Fruit fly (Drosophila melanogaster) whole organism, embryonic: ENCODE results near the gene Slimp.

ENCODE experiments used
- Abd-B ChIP-seq: fragments of 200-800 bp; sonication (Bioruptor generic); optimal IDR thresholded peaks from 2 replicates; lab custom pipeline; 2018; ENCODE audit warnings: missing biosample characterization, mild to moderate bottlenecking, missing genetic modification characterization, moderate library complexity
- Asciz ChIP-seq: fragments of 200-800 bp; sonication (Bioruptor generic); optimal IDR thresholded peaks from 2 replicates; lab custom pipeline; 2017; ENCODE audit warnings: missing biosample characterization, mild to moderate bottlenecking, missing genetic modification characterization, missing genetic modification reagents
- Bdp1 ChIP-seq: fragments of 200-800 bp; sonication (Bioruptor generic); optimal IDR thresholded peaks from 3 replicates; lab custom pipeline; 2016; ENCODE audit warnings: missing biosample characterization, missing genetic modification characterization
- Bgb ChIP-seq: fragments of 200-800 bp; sonication (Bioruptor generic); IDR thresholded peaks from 2 replicates; pipeline ENCODE4 v1.3.6; 2022; ENCODE audit warnings: missing biosample characterization, missing genetic modification characterization; ENCODE audit not compliant: partially characterized antibody
- BtbVII ChIP-seq: fragments of 200-800 bp; sonication (Bioruptor generic); optimal IDR thresholded peaks from 3 replicates; lab custom pipeline; 2017; ENCODE audit warnings: missing biosample characterization, mild to moderate bottlenecking, missing genetic modification characterization
- CG10462 ChIP-seq: fragments of 200-800 bp; sonication (Bioruptor generic); optimal IDR thresholded peaks from 2 replicates; lab custom pipeline; 2016; ENCODE audit warnings: missing biosample characterization, missing genetic modification characterization
- CG12071 ChIP-seq: fragments of 200-800 bp; sonication (Bioruptor generic); optimal IDR thresholded peaks from 3 replicates; lab custom pipeline; 2018; ENCODE audit warnings: missing biosample characterization, mild to moderate bottlenecking, missing genetic modification characterization
- CG14441 ChIP-seq: fragments of 200-800 bp; sonication (Bioruptor generic); IDR thresholded peaks from 2 replicates; pipeline ENCODE4 v1.3.6; 2022; ENCODE audit warnings: missing biosample characterization, missing genetic modification characterization
- CG1792 ChIP-seq: fragments of 200-800 bp; sonication (Bioruptor generic); optimal IDR thresholded peaks from 2 replicates; lab custom pipeline; 2016; ENCODE audit warnings: missing biosample characterization, missing genetic modification characterization
- CG18011 ChIP-seq: fragments of 200-800 bp; sonication (Bioruptor generic); optimal IDR thresholded peaks from 2 replicates; lab custom pipeline; 2017; ENCODE audit warnings: missing biosample characterization, missing genetic modification characterization, mild to moderate bottlenecking, moderate library complexity, missing genotype
- CG18262 ChIP-seq: fragments of 200-800 bp; optimal IDR thresholded peaks from 3 replicates; lab custom pipeline; 2019; ENCODE audit warnings: missing biosample characterization, mild to moderate bottlenecking, missing genetic modification characterization, moderate library complexity
- CG43689 ChIP-seq: fragments of 200-800 bp; sonication (Bioruptor generic); IDR thresholded peaks from 2 replicates; pipeline ENCODE4 v1.3.6; 2022; ENCODE audit warnings: missing biosample characterization, missing genetic modification characterization
- CG5180 ChIP-seq: fragments of 200-800 bp; sonication (Bioruptor generic); optimal IDR thresholded peaks from 3 replicates; lab custom pipeline; 2017; ENCODE audit warnings: missing biosample characterization, missing genetic modification characterization, mild to moderate bottlenecking, moderate library complexity, missing genetic modification reagents
- CG6791 ChIP-seq: fragments of 200-800 bp; sonication (Bioruptor generic); IDR thresholded peaks from 3 replicates; pipeline ENCODE4 v1.3.6; 2022; ENCODE audit warnings: missing biosample characterization, missing genetic modification characterization; ENCODE audit not compliant: partially characterized antibody
- CG7271 ChIP-seq: fragments of 200-800 bp; sonication (Bioruptor generic); optimal IDR thresholded peaks from 2 replicates; lab custom pipeline; 2018; ENCODE audit warnings: missing biosample characterization, mild to moderate bottlenecking, missing genetic modification characterization, moderate library complexity
- CG8281 ChIP-seq: fragments of 200-800 bp; sonication (Bioruptor generic); optimal IDR thresholded peaks from 2 replicates; lab custom pipeline; 2018; ENCODE audit warnings: missing biosample characterization, mild to moderate bottlenecking, missing genetic modification characterization, moderate library complexity
- CG8388 ChIP-seq: fragments of 200-800 bp; sonication (Bioruptor generic); optimal IDR thresholded peaks from 2 replicates; lab custom pipeline; 2019; ENCODE audit warnings: missing biosample characterization, mild to moderate bottlenecking, missing genetic modification characterization, moderate library complexity
- CG9609 ChIP-seq: fragments of 200-800 bp; sonication (Bioruptor generic); optimal IDR thresholded peaks from 3 replicates; lab custom pipeline; 2016; ENCODE audit warnings: missing biosample characterization, missing genetic modification characterization
- CG9817 ChIP-seq: fragments of 200-800 bp; sonication (Bioruptor generic); optimal IDR thresholded peaks from 2 replicates; lab custom pipeline; 2018; ENCODE audit warnings: missing biosample characterization, mild to moderate bottlenecking, missing genetic modification characterization, moderate library complexity
- CG9876 ChIP-seq: fragments of 200-800 bp; sonication (Bioruptor generic); optimal IDR thresholded peaks from 2 replicates; lab custom pipeline; 2016; ENCODE audit warnings: missing biosample characterization, missing genetic modification characterization
- CG9932 ChIP-seq: fragments of 200-800 bp; sonication (Bioruptor generic); IDR thresholded peaks from 2 replicates; pipeline ENCODE4 v1.3.6; 2022; ENCODE audit warnings: missing biosample characterization, missing genetic modification characterization
- Dip3 ChIP-seq: fragments of 200-800 bp; sonication (Bioruptor generic); optimal IDR thresholded peaks from 3 replicates; lab custom pipeline; 2016; ENCODE audit warnings: missing biosample characterization, missing genetic modification characterization
- Doc2 ChIP-seq: fragments of 200-800 bp; sonication (Bioruptor generic); IDR thresholded peaks from 2 replicates; pipeline ENCODE4 v1.3.6; 2022; ENCODE audit warnings: missing biosample characterization, missing genetic modification characterization
- Doc3 ChIP-seq: fragments of 200-800 bp; sonication (Bioruptor generic); IDR thresholded peaks from 3 replicates; pipeline ENCODE4 v1.3.6; 2022; ENCODE audit warnings: missing biosample characterization, missing genetic modification characterization; ENCODE audit not compliant: partially characterized antibody
- Drgx ChIP-seq: fragments of 200-800 bp; sonication (Bioruptor generic); IDR thresholded peaks from 2 replicates; pipeline ENCODE4 v1.3.6; 2022; ENCODE audit warnings: missing biosample characterization, missing genetic modification characterization
- Fer1 ChIP-seq: fragments of 200-800 bp; sonication (Bioruptor generic); optimal IDR thresholded peaks from 2 replicates; lab custom pipeline; 2017; ENCODE audit warnings: missing biosample characterization, mild to moderate bottlenecking, missing genetic modification characterization
- Fer2 ChIP-seq: fragments of 200-800 bp; sonication (Bioruptor generic); optimal IDR thresholded peaks from 2 replicates; lab custom pipeline; 2018; ENCODE audit warnings: missing biosample characterization, mild to moderate bottlenecking, missing genetic modification characterization, moderate library complexity
- Gsc ChIP-seq: fragments of 200-800 bp; sonication (Bioruptor generic); IDR thresholded peaks from 2 replicates; pipeline ENCODE4 v1.3.6; 2022; ENCODE audit warnings: missing biosample characterization, missing genetic modification characterization
- HLH4C ChIP-seq: fragments of 200-800 bp; sonication (Bioruptor generic); IDR thresholded peaks from 3 replicates; pipeline ENCODE4 v1.3.6; 2022; ENCODE audit warnings: missing biosample characterization, missing genetic modification characterization; ENCODE audit not compliant: partially characterized antibody
- Hr39 ChIP-seq: fragments of >200 bp; optimal IDR thresholded peaks from 2 replicates; lab custom pipeline; 2017
- Mes4 ChIP-seq: fragments of 200-800 bp; sonication (Bioruptor generic); optimal IDR thresholded peaks from 2 replicates; lab custom pipeline; 2016; ENCODE audit warnings: missing biosample characterization, missing genetic modification characterization
- PHDP ChIP-seq: fragments of 200-800 bp; sonication (Bioruptor generic); optimal IDR thresholded peaks from 3 replicates; lab custom pipeline; 2018; ENCODE audit warnings: missing biosample characterization, mild to moderate bottlenecking, missing genetic modification characterization, moderate library complexity
- al ChIP-seq: fragments of 200-800 bp; sonication (Bioruptor generic); IDR thresholded peaks from 2 replicates; pipeline ENCODE4 v1.3.6; 2022; ENCODE audit warnings: missing biosample characterization, missing genetic modification characterization
- bigmax ChIP-seq: fragments of 200-800 bp; sonication (Bioruptor generic); optimal IDR thresholded peaks from 2 replicates; lab custom pipeline; 2018; ENCODE audit warnings: missing biosample characterization, mild to moderate bottlenecking, missing genetic modification characterization
- chif ChIP-seq, 2 experiments: fragments of 200-800 bp; sonication (Bioruptor generic); optimal IDR thresholded peaks; 3 replicates each; lab custom pipeline; 2016; ENCODE audit warnings: missing biosample characterization in 2 of 2, missing genetic modification characterization in 2 of 2
- chn ChIP-seq: fragments of 200-800 bp; sonication (Bioruptor generic); optimal IDR thresholded peaks from 2 replicates; lab custom pipeline; 2016; ENCODE audit warnings: missing biosample characterization, missing genetic modification characterization
- crp ChIP-seq, 2 experiments: fragments of 200-800 bp; sonication (Bioruptor generic); optimal IDR thresholded peaks; 2 replicates in 1 of 2; 3 replicates in 1 of 2; lab custom pipeline; 2017; ENCODE audit warnings: missing biosample characterization in 2 of 2, missing genetic modification characterization in 2 of 2, mild to moderate bottlenecking in 1 of 2, moderate library complexity in 1 of 2
- eve ChIP-seq, 2 experiments: fragments of >200 bp; optimal IDR thresholded peaks; 2 replicates each; lab custom pipeline; 2017; ENCODE audit warnings: missing biosample characterization in 2 of 2, missing genetic modification characterization in 2 of 2
- fd64A ChIP-seq: fragments of 200-800 bp; sonication (Bioruptor generic); optimal IDR thresholded peaks from 3 replicates; lab custom pipeline; 2018; ENCODE audit warnings: missing biosample characterization, mild to moderate bottlenecking, missing genetic modification characterization
- gcm2 ChIP-seq: fragments of 200-800 bp; sonication (Bioruptor generic); optimal IDR thresholded peaks from 2 replicates; lab custom pipeline; 2016; ENCODE audit warnings: missing biosample characterization, missing genetic modification characterization
- gt ChIP-seq: fragments of 200-800 bp; sonication (Bioruptor generic); IDR thresholded peaks from 2 replicates; pipeline ENCODE4 v1.3.6; 2022; ENCODE audit warnings: missing biosample characterization, missing genetic modification characterization
- kni ChIP-seq: fragments of 200-800 bp; sonication (Bioruptor generic); optimal IDR thresholded peaks from 3 replicates; lab custom pipeline; 2017; ENCODE audit warnings: mild to moderate bottlenecking, missing biosample characterization, missing genetic modification reagents, missing genetic modification characterization
- lilli ChIP-seq: fragments of 200-800 bp; sonication (Bioruptor generic); optimal IDR thresholded peaks from 3 replicates; lab custom pipeline; 2016; ENCODE audit warnings: missing biosample characterization, missing genetic modification characterization
- lola ChIP-seq, 3 experiments: fragments of >200 bp in 2 of 3; fragments of 200-800 bp in 1 of 3; sonication (Bioruptor generic) in 1 of 3; optimal IDR thresholded peaks; 2 replicates each; lab custom pipeline; 2017 to 2019; ENCODE audit warnings: missing biosample characterization in 3 of 3, missing genetic modification characterization in 3 of 3, mild to moderate bottlenecking in 1 of 3, moderate library complexity in 1 of 3
- mam ChIP-seq: fragments of 200-800 bp; sonication (Bioruptor generic); optimal IDR thresholded peaks from 3 replicates; lab custom pipeline; 2016; ENCODE audit warnings: missing biosample characterization, missing genetic modification characterization
- mirr ChIP-seq: fragments of 200-800 bp; sonication (Bioruptor generic); optimal IDR thresholded peaks from 3 replicates; lab custom pipeline; 2018; ENCODE audit warnings: missing biosample characterization, mild to moderate bottlenecking, missing genetic modification characterization
- nerfin-1 ChIP-seq: fragments of 200-800 bp; sonication (Bioruptor generic); optimal IDR thresholded peaks from 3 replicates; lab custom pipeline; 2019; ENCODE audit warnings: missing biosample characterization, mild to moderate bottlenecking, missing genetic modification characterization, moderate library complexity
- psq ChIP-seq: fragments of 200-800 bp; sonication (Bioruptor generic); optimal IDR thresholded peaks from 2 replicates; lab custom pipeline; 2017; ENCODE audit warnings: missing biosample characterization, missing genetic modification characterization
- rib ChIP-seq: fragments of 200-800 bp; sonication (Bioruptor generic); IDR thresholded peaks from 2 replicates; pipeline ENCODE4 v1.3.6; 2022; ENCODE audit warnings: missing biosample characterization, missing genetic modification characterization
- sisA ChIP-seq: fragments of 200-800 bp; sonication (Bioruptor generic); IDR thresholded peaks from 2 replicates; pipeline ENCODE4 v1.3.6; 2022; ENCODE audit warnings: missing biosample characterization, missing genetic modification characterization
- vfl ChIP-seq: fragments of 200-800 bp; sonication (Bioruptor generic); optimal IDR thresholded peaks from 2 replicates; lab custom pipeline; 2016; ENCODE audit warnings: missing biosample characterization, missing genetic modification characterization

Gene Slimp

DNA sequence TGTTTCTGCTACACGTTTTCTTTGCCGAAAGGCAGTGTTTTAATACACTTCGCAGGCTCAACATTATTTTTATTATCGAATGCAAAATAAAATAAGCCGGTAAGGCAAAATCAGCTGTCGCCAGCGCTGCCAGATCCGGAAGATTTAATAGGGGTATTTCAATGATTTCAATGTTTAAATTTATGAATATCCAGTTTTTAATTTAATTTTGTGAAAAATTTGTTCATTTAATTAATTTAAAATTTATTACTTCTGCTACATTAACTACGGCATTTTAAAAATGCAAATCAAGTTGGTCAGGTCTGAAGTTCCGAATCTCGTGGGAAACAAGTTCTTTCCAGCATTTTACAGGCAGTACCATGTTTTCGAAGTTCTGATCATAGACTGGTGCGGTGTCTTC lies at the start of gene Slimp:
TSS of gene Slimp (minus strand) at position 130 of the 400 bp plus-strand sequence.
- no peak for TF ChIP-seq Abd-B
- TF ChIP-seq Dip3: no peak
- peak; percentile 5 for TF ChIP-seq CG8388 (GFP tag; lab: Kevin White, UChicago)
- no peak for TF ChIP-seq mirr
- TF ChIP-seq Drgx: no peak
- TF ChIP-seq vfl (GFP tag; lab: Kevin White, UChicago): no peak
- no peak for TF ChIP-seq CG9609
- no peak for TF ChIP-seq CG7271 (tag; lab: Kevin White, UChicago)
- TF ChIP-seq al: no peak
- TF ChIP-seq gcm2 (GFP tag; lab: Kevin White, UChicago): no peak
- TF ChIP-seq Doc3 (GFP tag; lab: Robert Waterston, UW): no peak
- no peak for TF ChIP-seq CG43689 (GFP tag; lab: Robert Waterston, UW)
- no peak for TF ChIP-seq CG6791 (GFP tag; lab: Robert Waterston, UW)
- peak; percentile 14 for TF ChIP-seq CG9817 (tag; lab: Kevin White, UChicago)
- TF ChIP-seq bigmax (GFP tag; lab: Kevin White, UChicago): no peak
- no peak for TF ChIP-seq Mes4
- no peak for TF ChIP-seq CG9876 (GFP tag; lab: Kevin White, UChicago)
- TF ChIP-seq Doc2 (GFP tag; lab: Robert Waterston, UW): no peak
- no peak for TF ChIP-seq CG18011 (GFP tag; lab: Kevin White, UChicago)
- TF ChIP-seq Fer2: no peak
- TF ChIP-seq CG18262 (tag; lab: Kevin White, UChicago): peak; percentile 10
- no peak for TF ChIP-seq HLH4C (GFP tag; lab: Robert Waterston, UW)
- peak in 1 of 3 experiments; percentile 31 for TF ChIP-seq lola (GFP tag; optimal IDR thresholded peaks at IDR 0.05; lab: Kevin White, UChicago)
- TF ChIP-seq Asciz (GFP tag; lab: Kevin White, UChicago): no peak
- no peak for TF ChIP-seq Hr39 (lab: Kevin White, UChicago)
- TF ChIP-seq Fer1: peak; percentile 13
- TF ChIP-seq psq (GFP tag; lab: Kevin White, UChicago): no peak
- no peak for TF ChIP-seq eve (GFP tag; optimal IDR thresholded peaks at IDR 0.05; lab: Kevin White, UChicago)
- no peak for TF ChIP-seq rib (GFP tag; lab: Robert Waterston, UW)
- no peak for TF ChIP-seq CG1792 (GFP tag; lab: Kevin White, UChicago)
- no peak for TF ChIP-seq chif (GFP tag; optimal IDR thresholded peaks at IDR 0.05; lab: Kevin White, UChicago)
- no peak for TF ChIP-seq BtbVII (GFP tag; lab: Kevin White, UChicago)
- no peak for TF ChIP-seq fd64A (GFP tag; lab: Kevin White, UChicago)
- TF ChIP-seq Bdp1 (GFP tag; lab: Kevin White, UChicago): no peak
- no peak for TF ChIP-seq nerfin-1 (tag; lab: Kevin White, UChicago)
- no peak for TF ChIP-seq CG5180 (GFP tag; lab: Kevin White, UChicago)
- no peak for TF ChIP-seq CG9932 (GFP tag; lab: Robert Waterston, UW)
- no peak for TF ChIP-seq chn (GFP tag; lab: Kevin White, UChicago)
- no peak; the same call in 1 of the 2 replicates for TF ChIP-seq sisA (GFP tag; lab: Robert Waterston, UW)
- peak; percentile 2 for TF ChIP-seq PHDP (tag; lab: Kevin White, UChicago)
- TF ChIP-seq mam: no peak
- no peak for TF ChIP-seq CG12071 (GFP tag; lab: Kevin White, UChicago)
- peak; percentile 56 to 93 for TF ChIP-seq crp (GFP tag; optimal IDR thresholded peaks at IDR 0.05; lab: Kevin White, UChicago)
- no peak for TF ChIP-seq CG8281
- no peak for TF ChIP-seq Gsc (GFP tag; lab: Robert Waterston, UW)
- no peak for TF ChIP-seq CG10462 (GFP tag; lab: Kevin White, UChicago)
- peak; percentile 25 for TF ChIP-seq lilli (GFP tag; lab: Kevin White, UChicago)
- no peak for TF ChIP-seq CG14441 (GFP tag; lab: Robert Waterston, UW)
- no peak for TF ChIP-seq kni
- TF ChIP-seq Bgb (GFP tag; lab: Robert Waterston, UW): no peak
- no peak for TF ChIP-seq gt
